Fruit fly (Drosophila melanogaster) whole organism, embryonic: ENCODE data around the gene CG16998.

Experiments
- Abd-B ChIP-seq: fragments of 200-800 bp; sonication (Bioruptor generic); optimal IDR thresholded peaks from 2 replicates; lab custom pipeline; 2018; ENCODE audit warnings: missing biosample characterization, mild to moderate bottlenecking, missing genetic modification characterization, moderate library complexity
- CG10267 ChIP-seq: fragments of 200-800 bp; sonication (Bioruptor generic); optimal IDR thresholded peaks from 2 replicates; lab custom pipeline; 2018; ENCODE audit warnings: missing biosample characterization, mild to moderate bottlenecking, missing genetic modification characterization, moderate library complexity
- CG12391 ChIP-seq: fragments of 200-800 bp; sonication (Bioruptor generic); optimal IDR thresholded peaks from 3 replicates; lab custom pipeline; 2018; ENCODE audit warnings: missing biosample characterization, mild to moderate bottlenecking, missing genetic modification characterization, moderate library complexity
- CG12659 ChIP-seq: fragments of 200-800 bp; sonication (Bioruptor generic); optimal IDR thresholded peaks from 3 replicates; lab custom pipeline; 2017; ENCODE audit warnings: mild to moderate bottlenecking, missing biosample characterization, missing genetic modification reagents, missing genetic modification characterization
- CG14710 ChIP-seq: fragments of 200-800 bp; sonication (Bioruptor generic); optimal IDR thresholded peaks from 3 replicates; lab custom pipeline; 2019; ENCODE audit warnings: missing biosample characterization, mild to moderate bottlenecking, missing genetic modification characterization, moderate library complexity
- CG17359 ChIP-seq: fragments of 200-800 bp; sonication (Bioruptor generic); optimal IDR thresholded peaks from 3 replicates; lab custom pipeline; 2018; ENCODE audit warnings: missing biosample characterization, mild to moderate bottlenecking, missing genetic modification characterization, moderate library complexity
- CG17361 ChIP-seq: fragments of 200-800 bp; sonication (Bioruptor generic); IDR thresholded peaks from 3 replicates; pipeline ENCODE4 v1.3.6; 2022; ENCODE audit warnings: missing biosample characterization, missing genetic modification characterization
- CG2202 ChIP-seq: fragments of 200-800 bp; sonication (Bioruptor generic); optimal IDR thresholded peaks from 2 replicates; lab custom pipeline; 2018; ENCODE audit warnings: missing biosample characterization, mild to moderate bottlenecking, missing genetic modification characterization
- CG31441 ChIP-seq: fragments of 200-800 bp; sonication (Bioruptor generic); IDR thresholded peaks from 2 replicates; pipeline ENCODE4 v1.3.6; 2022; ENCODE audit warnings: missing biosample characterization, missing genetic modification characterization
- CG3163 ChIP-seq: fragments of 200-800 bp; sonication (Bioruptor generic); optimal IDR thresholded peaks from 3 replicates; lab custom pipeline; 2016; ENCODE audit warnings: missing biosample characterization, missing genetic modification characterization
- CG3281 ChIP-seq: fragments of 200-800 bp; sonication (Bioruptor generic); optimal IDR thresholded peaks from 3 replicates; lab custom pipeline; 2017; ENCODE audit warnings: missing biosample characterization, mild to moderate bottlenecking, missing genetic modification characterization
- CG33213 ChIP-seq: fragments of 200-800 bp; sonication (Bioruptor generic); optimal IDR thresholded peaks from 3 replicates; lab custom pipeline; 2016; ENCODE audit warnings: missing biosample characterization, missing genetic modification characterization
- CG3995 ChIP-seq: fragments of 200-800 bp; sonication (Bioruptor generic); optimal IDR thresholded peaks from 3 replicates; lab custom pipeline; 2016; ENCODE audit warnings: missing biosample characterization, missing genetic modification characterization
- CG4730 ChIP-seq: fragments of 200-800 bp; sonication (Bioruptor generic); IDR thresholded peaks from 2 replicates; pipeline ENCODE4 v1.3.6; 2022; ENCODE audit warnings: missing biosample characterization, missing genetic modification characterization
- CG6683 ChIP-seq: fragments of 200-800 bp; sonication (Bioruptor generic); optimal IDR thresholded peaks from 2 replicates; lab custom pipeline; 2017; ENCODE audit warnings: missing biosample characterization, mild to moderate bottlenecking, missing genetic modification characterization, missing genetic modification reagents
- CG7556 ChIP-seq: fragments of 200-800 bp; sonication (Bioruptor generic); optimal IDR thresholded peaks from 2 replicates; lab custom pipeline; 2017; ENCODE audit warnings: missing biosample characterization, mild to moderate bottlenecking, missing genetic modification characterization
- CG9727 ChIP-seq: fragments of 200-800 bp; sonication (Bioruptor generic); optimal IDR thresholded peaks from 3 replicates; lab custom pipeline; 2017; ENCODE audit warnings: missing biosample characterization, mild to moderate bottlenecking, missing genetic modification characterization
- CoRest ChIP-seq: fragments of 200-800 bp; sonication (Bioruptor generic); optimal IDR thresholded peaks from 3 replicates; lab custom pipeline; 2018; ENCODE audit warnings: missing biosample characterization, mild to moderate bottlenecking, missing genetic modification characterization, moderate library complexity
- Dek ChIP-seq: fragments of 200-800 bp; sonication (Bioruptor generic); optimal IDR thresholded peaks from 3 replicates; lab custom pipeline; 2019; ENCODE audit warnings: missing biosample characterization, mild to moderate bottlenecking, missing genetic modification characterization, moderate library complexity
- Dp ChIP-seq: fragments of 200-800 bp; sonication (Bioruptor generic); optimal IDR thresholded peaks from 2 replicates; lab custom pipeline; 2018; ENCODE audit warnings: missing biosample characterization, mild to moderate bottlenecking, missing genetic modification characterization, moderate library complexity
- E2f2 ChIP-seq: fragments of 200-800 bp; sonication (Bioruptor generic); IDR thresholded peaks from 2 replicates; pipeline ENCODE4 v1.3.6; 2022; ENCODE audit warnings: missing biosample characterization, missing genetic modification characterization
- Ets97D ChIP-seq: fragments of 200-800 bp; sonication (Bioruptor generic); optimal IDR thresholded peaks from 3 replicates; lab custom pipeline; 2016; ENCODE audit warnings: missing biosample characterization, missing genetic modification characterization
- GATAe ChIP-seq: fragments of 200-800 bp; sonication (Bioruptor generic); conservative IDR thresholded peaks from 2 replicates; pipeline ENCODE4 v1.3.6; 2022; ENCODE audit warnings: missing biosample characterization, missing genetic modification characterization
- Hmr ChIP-seq: fragments of 200-800 bp; sonication (Bioruptor generic); optimal IDR thresholded peaks from 3 replicates; lab custom pipeline; 2017; ENCODE audit warnings: mild to moderate bottlenecking, missing biosample characterization, missing genetic modification reagents, missing genetic modification characterization
- Hr78 ChIP-seq, 2 experiments: fragments of 200-800 bp in 1 of 2; fragments of >200 bp in 1 of 2; sonication (Bioruptor generic) in 1 of 2; optimal IDR thresholded peaks; 2 replicates each; lab custom pipeline; 2017 to 2019; ENCODE audit warnings: missing biosample characterization in 2 of 2, missing genetic modification characterization in 2 of 2, mild to moderate bottlenecking in 1 of 2, moderate library complexity in 1 of 2
- Nf-YB ChIP-seq: fragments of 200-800 bp; sonication (Bioruptor generic); optimal IDR thresholded peaks from 3 replicates; lab custom pipeline; 2019; ENCODE audit warnings: missing biosample characterization, mild to moderate bottlenecking, missing genetic modification characterization, moderate library complexity
- PHDP ChIP-seq: fragments of 200-800 bp; sonication (Bioruptor generic); optimal IDR thresholded peaks from 3 replicates; lab custom pipeline; 2018; ENCODE audit warnings: missing biosample characterization, mild to moderate bottlenecking, missing genetic modification characterization, moderate library complexity
- Rfx ChIP-seq: fragments of 200-800 bp; sonication (Bioruptor generic); IDR thresholded peaks from 2 replicates; pipeline ENCODE4 v1.3.6; 2022; ENCODE audit warnings: missing biosample characterization, missing genetic modification characterization
- Scr ChIP-seq: fragments of 200-800 bp; sonication (Bioruptor generic); IDR thresholded peaks from 2 replicates; pipeline ENCODE4 v1.3.6; 2022; ENCODE audit warnings: missing biosample characterization, missing genetic modification characterization; ENCODE audit not compliant: partially characterized antibody
- YL-1 ChIP-seq: fragments of 200-800 bp; sonication (Bioruptor generic); optimal IDR thresholded peaks from 3 replicates; lab custom pipeline; 2017; ENCODE audit warnings: missing biosample characterization, mild to moderate bottlenecking, missing genetic modification characterization
- bbx ChIP-seq: fragments of 200-800 bp; sonication (Bioruptor generic); IDR thresholded peaks from 2 replicates; pipeline ENCODE4 v1.3.6; 2022; ENCODE audit warnings: missing biosample characterization, missing genetic modification characterization; ENCODE audit not compliant: partially characterized antibody
- br ChIP-seq: fragments of >200 bp; optimal IDR thresholded peaks from 2 replicates; lab custom pipeline; 2017
- bsh ChIP-seq, 2 experiments: fragments of 200-800 bp; sonication (Bioruptor generic); optimal IDR thresholded peaks; 2 replicates each; lab custom pipeline; 2017 to 2018; ENCODE audit warnings: mild to moderate bottlenecking in 2 of 2, missing biosample characterization in 2 of 2, missing genetic modification characterization in 2 of 2, moderate library complexity in 1 of 2
- cad ChIP-seq: fragments of >200 bp; optimal IDR thresholded peaks from 2 replicates; lab custom pipeline; 2017; ENCODE audit warnings: missing biosample characterization, missing genetic modification characterization
- ftz-f1 ChIP-seq: fragments of 200-800 bp; sonication (Bioruptor generic); optimal IDR thresholded peaks from 2 replicates; lab custom pipeline; 2016; ENCODE audit warnings: missing biosample characterization, missing genetic modification characterization
- ham ChIP-seq: fragments of 200-800 bp; sonication (Bioruptor generic); IDR thresholded peaks from 2 replicates; pipeline ENCODE4 v1.3.6; 2022; ENCODE audit warnings: missing biosample characterization, missing genetic modification characterization
- hbn ChIP-seq: fragments of 200-800 bp; sonication (Bioruptor generic); IDR thresholded peaks from 2 replicates; pipeline ENCODE4 v1.3.6; 2022; ENCODE audit warnings: missing biosample characterization, missing genetic modification characterization; ENCODE audit not compliant: partially characterized antibody
- knrl ChIP-seq: fragments of 200-800 bp; sonication (Bioruptor generic); IDR thresholded peaks from 3 replicates; pipeline ENCODE4 v1.3.6; 2022; ENCODE audit warnings: missing biosample characterization, missing genetic modification characterization; ENCODE audit not compliant: partially characterized antibody
- lola ChIP-seq, 3 experiments: fragments of >200 bp in 2 of 3; fragments of 200-800 bp in 1 of 3; sonication (Bioruptor generic) in 1 of 3; optimal IDR thresholded peaks; 2 replicates each; lab custom pipeline; 2017 to 2019; ENCODE audit warnings: missing biosample characterization in 3 of 3, missing genetic modification characterization in 3 of 3, mild to moderate bottlenecking in 1 of 3, moderate library complexity in 1 of 3
- mld ChIP-seq: fragments of 200-800 bp; sonication (Bioruptor generic); IDR thresholded peaks from 3 replicates; pipeline ENCODE4 v1.3.6; 2022; ENCODE audit warnings: missing biosample characterization, missing genetic modification characterization; ENCODE audit not compliant: partially characterized antibody
- nmo ChIP-seq: fragments of 200-800 bp; sonication (Bioruptor generic); optimal IDR thresholded peaks from 2 replicates; lab custom pipeline; 2018; ENCODE audit warnings: missing biosample characterization, mild to moderate bottlenecking, missing genetic modification characterization, moderate library complexity
- pita ChIP-seq: fragments of 200-800 bp; sonication (Bioruptor generic); optimal IDR thresholded peaks from 2 replicates; lab custom pipeline; 2017; ENCODE audit warnings: missing biosample characterization, mild to moderate bottlenecking, missing genetic modification characterization
- pzg ChIP-seq: fragments of 200-800 bp; sonication (Bioruptor generic); optimal IDR thresholded peaks from 3 replicates; lab custom pipeline; 2018; ENCODE audit warnings: missing biosample characterization, mild to moderate bottlenecking, missing genetic modification characterization, moderate library complexity
- sima ChIP-seq: fragments of 200-800 bp; sonication (Bioruptor generic); optimal IDR thresholded peaks from 2 replicates; lab custom pipeline; 2016; ENCODE audit warnings: missing biosample characterization, missing genetic modification characterization
- sug ChIP-seq: fragments of 200-800 bp; optimal IDR thresholded peaks from 2 replicates; lab custom pipeline; 2019; ENCODE audit warnings: missing biosample characterization, mild to moderate bottlenecking, missing genetic modification characterization, moderate library complexity
- tna ChIP-seq: fragments of 200-800 bp; sonication (Bioruptor generic); IDR thresholded peaks from 2 replicates; pipeline ENCODE4 v1.3.6; 2022; ENCODE audit warnings: missing biosample characterization, missing genetic modification characterization; ENCODE audit not compliant: partially characterized antibody
- zen ChIP-seq: fragments of 200-800 bp; sonication (Bioruptor generic); optimal IDR thresholded peaks from 3 replicates; lab custom pipeline; 2018; ENCODE audit warnings: missing biosample characterization, mild to moderate bottlenecking, missing genetic modification characterization, moderate library complexity

The CG16998 gene

dm6 chr3L:7528380-7529080, 11.1 kb downstream of the CG16998 start, which contains the start of gene lqf (continued):
- TF ChIP-seq Rfx (GFP tag; lab: Robert Waterston, UW) (peak; percentile 24; the same call in 1 of the 2 replicates), GATAe (GFP tag; lab: Robert Waterston, UW) (no peak), CG17361 (GFP tag; lab: Robert Waterston, UW) (peak; percentile 69), CG12391 (tag; lab: Kevin White, UChicago) (peak; percentile 53), CG2202 (tag; lab: Kevin White, UChicago) (no peak), ham (GFP tag; lab: Robert Waterston, UW) (no peak), E2f2 (GFP tag; lab: Robert Waterston, UW) (peak; percentile 75), Nf-YB (GFP tag; lab: Kevin White, UChicago) (no peak), tna (GFP tag; lab: Robert Waterston, UW) (peak; percentile 72), Scr (peak; percentile 92), CG12659 (GFP tag; lab: Kevin White, UChicago) (peak; percentile 46), cad (GFP tag; lab: Kevin White, UChicago) (no peak), Hr78 (GFP tag; optimal IDR thresholded peaks at IDR 0.05; lab: Kevin White, UChicago) (peak in 1 of 2 experiments; percentile 24), CG6683 (no peak), CG4730 (no peak), CG9727 (GFP tag; lab: Kevin White, UChicago) (peak; percentile 40), YL-1 (GFP tag; lab: Kevin White, UChicago) (peak; percentile 30), nmo (GFP tag; lab: Kevin White, UChicago) (peak; percentile 59), CG31441 (GFP tag; lab: Robert Waterston, UW) (peak; percentile 29; the same call in 1 of the 2 replicates), CG10267 (tag; lab: Kevin White, UChicago) (peak; percentile 24), CG3995 (peak; percentile 84), CG14710 (tag; lab: Kevin White, UChicago) (peak; percentile 72), Hmr (GFP tag; lab: Kevin White, UChicago) (peak; percentile 21), Abd-B (GFP tag; lab: Kevin White, UChicago) (peak; percentile 18), hbn (GFP tag; lab: Robert Waterston, UW) (peak; percentile 71), knrl (GFP tag; lab: Robert Waterston, UW) (peak; percentile 90), ftz-f1 (GFP tag; lab: Kevin White, UChicago) (no peak), CG33213 (GFP tag; lab: Kevin White, UChicago) (no peak), CG17359 (tag; lab: Kevin White, UChicago) (no peak), bbx (GFP tag; lab: Robert Waterston, UW) (peak; percentile 82), CG3281 (GFP tag; lab: Kevin White, UChicago) (no peak), CG3163 (no peak), Dp (GFP tag; lab: Kevin White, UChicago) (peak; percentile 77), CoRest (tag; lab: Kevin White, UChicago) (peak; percentile 53), Dek (tag; lab: Kevin White, UChicago) (peak; percentile 6), PHDP (tag; lab: Kevin White, UChicago) (no peak), sima (GFP tag; lab: Kevin White, UChicago) (no peak), zen (peak; percentile 15), pzg (peak; percentile 44), lola (GFP tag; optimal IDR thresholded peaks at IDR 0.05; lab: Kevin White, UChicago) (peak in 1 of 3 experiments; percentile 43), Ets97D (GFP tag; lab: Kevin White, UChicago) (no peak), bsh (GFP tag; optimal IDR thresholded peaks at IDR 0.05; lab: Kevin White, UChicago) (peak in 1 of 2 experiments; percentile 43), mld (GFP tag; lab: Robert Waterston, UW) (peak; percentile 71; the same call in 2 of the 3 replicates), sug (tag; lab: Kevin White, UChicago) (peak; percentile 33), br (lab: Kevin White, UChicago) (no peak), CG7556 (GFP tag; lab: Kevin White, UChicago) (peak; percentile 30), pita (GFP tag; lab: Kevin White, UChicago) (no peak)
